Fruit fly (Drosophila melanogaster) whole organism, embryonic: ENCODE results near the gene CG43401.

Experiments
- Atf3 ChIP-seq: fragments of 200-800 bp; sonication (Bioruptor generic); optimal IDR thresholded peaks from 3 replicates; lab custom pipeline; 2016; ENCODE audit warnings: missing biosample characterization, missing genetic modification characterization
- B-H2 ChIP-seq: fragments of 200-800 bp; sonication (Bioruptor generic); optimal IDR thresholded peaks from 2 replicates; lab custom pipeline; 2018; ENCODE audit warnings: missing biosample characterization, mild to moderate bottlenecking, missing genetic modification characterization
- BtbVII ChIP-seq: fragments of 200-800 bp; sonication (Bioruptor generic); optimal IDR thresholded peaks from 3 replicates; lab custom pipeline; 2017; ENCODE audit warnings: missing biosample characterization, mild to moderate bottlenecking, missing genetic modification characterization
- CG12744 ChIP-seq: fragments of 200-800 bp; sonication (Bioruptor generic); optimal IDR thresholded peaks from 2 replicates; lab custom pipeline; 2016; ENCODE audit warnings: missing biosample characterization, missing genetic modification characterization
- CG13894 ChIP-seq: fragments of 200-800 bp; sonication (Bioruptor generic); optimal IDR thresholded peaks from 3 replicates; lab custom pipeline; 2018; ENCODE audit warnings: missing biosample characterization, mild to moderate bottlenecking, missing genetic modification characterization, moderate library complexity
- CG14860 ChIP-seq: fragments of 200-800 bp; sonication (Bioruptor generic); IDR thresholded peaks from 3 replicates; pipeline ENCODE4 v1.3.6; 2022; ENCODE audit warnings: missing biosample characterization, missing genetic modification characterization; ENCODE audit not compliant: partially characterized antibody
- CG1529 ChIP-seq: fragments of 200-800 bp; sonication (Bioruptor generic); optimal IDR thresholded peaks from 3 replicates; lab custom pipeline; 2018; ENCODE audit warnings: missing biosample characterization, missing genetic modification characterization
- CG17359 ChIP-seq: fragments of 200-800 bp; sonication (Bioruptor generic); optimal IDR thresholded peaks from 3 replicates; lab custom pipeline; 2018; ENCODE audit warnings: missing biosample characterization, mild to moderate bottlenecking, missing genetic modification characterization, moderate library complexity
- CG17912 ChIP-seq: fragments of 200-800 bp; sonication (Bioruptor generic); optimal IDR thresholded peaks from 2 replicates; lab custom pipeline; 2018; ENCODE audit warnings: missing biosample characterization, mild to moderate bottlenecking, missing genetic modification characterization
- CG18476 ChIP-seq: fragments of 200-800 bp; sonication (Bioruptor generic); optimal IDR thresholded peaks from 2 replicates; lab custom pipeline; 2016; ENCODE audit warnings: missing biosample characterization, mild to moderate bottlenecking, missing genetic modification characterization
- CG2116 ChIP-seq: fragments of 200-800 bp; sonication (Bioruptor generic); optimal IDR thresholded peaks from 3 replicates; lab custom pipeline; 2018; ENCODE audit warnings: missing biosample characterization, mild to moderate bottlenecking, missing genetic modification characterization
- CG31224 ChIP-seq: fragments of 200-800 bp; sonication (Bioruptor generic); IDR thresholded peaks from 2 replicates; pipeline ENCODE4 v1.3.6; 2022; ENCODE audit warnings: missing biosample characterization, missing genetic modification characterization
- CG31388 ChIP-seq: fragments of 200-800 bp; sonication (Bioruptor generic); optimal IDR thresholded peaks from 2 replicates; lab custom pipeline; 2016; ENCODE audit warnings: missing biosample characterization, missing genetic modification characterization
- CG32767 ChIP-seq: fragments of 200-800 bp; sonication (Bioruptor generic); IDR thresholded peaks from 2 replicates; pipeline ENCODE4 v1.3.6; 2022; ENCODE audit warnings: missing biosample characterization, missing genetic modification characterization
- CG3281 ChIP-seq: fragments of 200-800 bp; sonication (Bioruptor generic); optimal IDR thresholded peaks from 3 replicates; lab custom pipeline; 2017; ENCODE audit warnings: missing biosample characterization, mild to moderate bottlenecking, missing genetic modification characterization
- CG33557 ChIP-seq: fragments of 200-800 bp; sonication (Bioruptor generic); optimal IDR thresholded peaks from 2 replicates; lab custom pipeline; 2019; ENCODE audit warnings: missing biosample characterization, mild to moderate bottlenecking, missing genetic modification characterization, moderate library complexity
- CG43689 ChIP-seq: fragments of 200-800 bp; sonication (Bioruptor generic); IDR thresholded peaks from 2 replicates; pipeline ENCODE4 v1.3.6; 2022; ENCODE audit warnings: missing biosample characterization, missing genetic modification characterization
- CG5953 ChIP-seq: fragments of 200-800 bp; sonication (Bioruptor generic); IDR thresholded peaks from 2 replicates; pipeline ENCODE4 v1.3.6; 2022; ENCODE audit warnings: missing biosample characterization, missing genetic modification characterization
- CG6175 ChIP-seq: fragments of 200-800 bp; sonication (Bioruptor generic); IDR thresholded peaks from 3 replicates; pipeline ENCODE4 v1.3.6; 2022; ENCODE audit warnings: missing biosample characterization, missing genetic modification characterization
- CG8944 ChIP-seq: fragments of 200-800 bp; sonication (Bioruptor generic); optimal IDR thresholded peaks from 3 replicates; lab custom pipeline; 2016; ENCODE audit warnings: missing biosample characterization, missing genetic modification characterization
- CG9437 ChIP-seq: fragments of 200-800 bp; sonication (Bioruptor generic); optimal IDR thresholded peaks from 2 replicates; lab custom pipeline; 2018; ENCODE audit warnings: missing biosample characterization, mild to moderate bottlenecking, missing genetic modification characterization
- CG9609 ChIP-seq: fragments of 200-800 bp; sonication (Bioruptor generic); optimal IDR thresholded peaks from 3 replicates; lab custom pipeline; 2016; ENCODE audit warnings: missing biosample characterization, missing genetic modification characterization
- CG9876 ChIP-seq: fragments of 200-800 bp; sonication (Bioruptor generic); optimal IDR thresholded peaks from 2 replicates; lab custom pipeline; 2016; ENCODE audit warnings: missing biosample characterization, missing genetic modification characterization
- Deaf1 ChIP-seq: fragments of 200-800 bp; optimal IDR thresholded peaks from 3 replicates; lab custom pipeline; 2019; ENCODE audit warnings: missing biosample characterization, mild to moderate bottlenecking, missing genetic modification characterization, moderate library complexity
- Elba2 ChIP-seq: fragments of 200-800 bp; sonication (Bioruptor generic); optimal IDR thresholded peaks from 3 replicates; lab custom pipeline; 2016; ENCODE audit warnings: missing biosample characterization, missing genetic modification characterization
- Hr3 ChIP-seq: fragments of 200-800 bp; sonication (Bioruptor generic); optimal IDR thresholded peaks from 3 replicates; lab custom pipeline; 2016; ENCODE audit warnings: missing biosample characterization, missing genetic modification characterization
- Lpt ChIP-seq: fragments of >200 bp; optimal IDR thresholded peaks from 2 replicates; lab custom pipeline; 2018; ENCODE audit warnings: missing biosample characterization, missing genetic modification characterization
- NFAT ChIP-seq: fragments of 200-800 bp; sonication (Bioruptor generic); IDR thresholded peaks from 2 replicates; pipeline ENCODE4 v1.3.6; 2022; ENCODE audit warnings: missing biosample characterization, missing genetic modification characterization
- NK7.1 ChIP-seq: fragments of 200-800 bp; sonication (Bioruptor generic); optimal IDR thresholded peaks from 3 replicates; lab custom pipeline; 2016; ENCODE audit warnings: missing biosample characterization, missing genetic modification characterization
- Oli ChIP-seq: fragments of 200-800 bp; sonication (Bioruptor generic); optimal IDR thresholded peaks from 2 replicates; lab custom pipeline; 2018; ENCODE audit warnings: missing biosample characterization, mild to moderate bottlenecking, missing genetic modification characterization, moderate library complexity
- PHDP ChIP-seq: fragments of 200-800 bp; sonication (Bioruptor generic); optimal IDR thresholded peaks from 3 replicates; lab custom pipeline; 2018; ENCODE audit warnings: missing biosample characterization, mild to moderate bottlenecking, missing genetic modification characterization, moderate library complexity
- Ssrp ChIP-seq: fragments of 200-800 bp; sonication (Bioruptor generic); optimal IDR thresholded peaks from 2 replicates; lab custom pipeline; 2018; ENCODE audit warnings: missing biosample characterization, mild to moderate bottlenecking, missing genetic modification characterization, moderate library complexity
- TFAM ChIP-seq: fragments of 200-800 bp; sonication (Bioruptor generic); optimal IDR thresholded peaks from 2 replicates; lab custom pipeline; 2017; ENCODE audit warnings: missing biosample characterization, missing genetic modification characterization, inconsistent platforms
- Trl ChIP-seq, 3 experiments: fragments of >200 bp in 2 of 3; fragments of 200-800 bp in 1 of 3; sonication (Bioruptor generic) in 1 of 3; optimal IDR thresholded peaks; 2 replicates in 1 of 3; 3 replicates in 2 of 3; lab custom pipeline; 2016 to 2017; ENCODE audit warnings: missing biosample characterization in 1 of 3, missing genetic modification characterization in 1 of 3
- ap ChIP-seq: fragments of 200-800 bp; sonication (Bioruptor generic); IDR thresholded peaks from 2 replicates; pipeline ENCODE4 v1.3.6; 2022; ENCODE audit warnings: missing biosample characterization, missing genetic modification characterization
- cato ChIP-seq: fragments of 200-800 bp; sonication (Bioruptor generic); optimal IDR thresholded peaks from 2 replicates; lab custom pipeline; 2016; ENCODE audit warnings: missing biosample characterization, missing genetic modification characterization, borderline replicate concordance
- chif ChIP-seq, 2 experiments: fragments of 200-800 bp; sonication (Bioruptor generic); optimal IDR thresholded peaks; 3 replicates each; lab custom pipeline; 2016; ENCODE audit warnings: missing biosample characterization in 2 of 2, missing genetic modification characterization in 2 of 2
- crol ChIP-seq: fragments of 200-800 bp; sonication (Bioruptor generic); IDR thresholded peaks from 2 replicates; pipeline ENCODE4 v1.3.6; 2022; ENCODE audit warnings: missing biosample characterization, missing genetic modification characterization
- da ChIP-seq: fragments of 200-800 bp; sonication (Bioruptor generic); optimal IDR thresholded peaks from 2 replicates; lab custom pipeline; 2016; ENCODE audit warnings: missing biosample characterization, missing genetic modification characterization
- danr ChIP-seq: fragments of 200-800 bp; sonication (Bioruptor generic); IDR thresholded peaks from 2 replicates; pipeline ENCODE4 v1.3.6; 2022; ENCODE audit warnings: missing biosample characterization, missing genetic modification characterization
- ewg ChIP-seq: fragments of 200-800 bp; sonication (Bioruptor generic); optimal IDR thresholded peaks from 3 replicates; lab custom pipeline; 2017; ENCODE audit warnings: mild to moderate bottlenecking, missing biosample characterization, missing genetic modification reagents, missing genetic modification characterization
- eyg ChIP-seq: fragments of 200-800 bp; sonication (Bioruptor generic); optimal IDR thresholded peaks from 3 replicates; lab custom pipeline; 2016; ENCODE audit warnings: missing biosample characterization, missing genetic modification characterization
- fru ChIP-seq: fragments of >200 bp; optimal IDR thresholded peaks from 2 replicates; lab custom pipeline; 2017
- fu2 ChIP-seq: fragments of 200-800 bp; sonication (Bioruptor generic); optimal IDR thresholded peaks from 2 replicates; lab custom pipeline; 2016; ENCODE audit warnings: missing biosample characterization, missing genetic modification characterization
- gce ChIP-seq: fragments of 200-800 bp; sonication (Bioruptor generic); IDR thresholded peaks from 3 replicates; pipeline ENCODE4 v1.3.6; 2022; ENCODE audit warnings: missing biosample characterization, missing genetic modification characterization
- luna ChIP-seq: fragments of 200-800 bp; sonication (Bioruptor generic); optimal IDR thresholded peaks from 2 replicates; lab custom pipeline; 2016; ENCODE audit warnings: missing biosample characterization, missing genetic modification characterization
- pita ChIP-seq: fragments of 200-800 bp; sonication (Bioruptor generic); optimal IDR thresholded peaks from 2 replicates; lab custom pipeline; 2017; ENCODE audit warnings: missing biosample characterization, mild to moderate bottlenecking, missing genetic modification characterization
- row ChIP-seq: fragments of 200-800 bp; sonication (Bioruptor generic); IDR thresholded peaks from 3 replicates; pipeline ENCODE4 v1.3.6; 2022; ENCODE audit warnings: missing biosample characterization, missing genetic modification characterization
- salm ChIP-seq: fragments of 200-800 bp; sonication (Bioruptor generic); optimal IDR thresholded peaks from 2 replicates; lab custom pipeline; 2018; ENCODE audit warnings: missing biosample characterization, mild to moderate bottlenecking, missing genetic modification characterization
- sob ChIP-seq: fragments of 200-800 bp; sonication (Bioruptor generic); IDR thresholded peaks from 2 replicates; pipeline ENCODE4 v1.3.6; 2022; ENCODE audit warnings: missing biosample characterization, missing genetic modification characterization
- sr ChIP-seq: fragments of 200-800 bp; sonication (Bioruptor generic); IDR thresholded peaks from 3 replicates; pipeline ENCODE4 v1.3.6; 2022; ENCODE audit warnings: missing biosample characterization, missing genetic modification characterization
- stc ChIP-seq: fragments of 200-800 bp; sonication (Bioruptor generic); IDR thresholded peaks from 2 replicates; pipeline ENCODE4 v1.3.6; 2022; ENCODE audit warnings: missing biosample characterization, missing genetic modification characterization

The CG43401 gene

DNA sequence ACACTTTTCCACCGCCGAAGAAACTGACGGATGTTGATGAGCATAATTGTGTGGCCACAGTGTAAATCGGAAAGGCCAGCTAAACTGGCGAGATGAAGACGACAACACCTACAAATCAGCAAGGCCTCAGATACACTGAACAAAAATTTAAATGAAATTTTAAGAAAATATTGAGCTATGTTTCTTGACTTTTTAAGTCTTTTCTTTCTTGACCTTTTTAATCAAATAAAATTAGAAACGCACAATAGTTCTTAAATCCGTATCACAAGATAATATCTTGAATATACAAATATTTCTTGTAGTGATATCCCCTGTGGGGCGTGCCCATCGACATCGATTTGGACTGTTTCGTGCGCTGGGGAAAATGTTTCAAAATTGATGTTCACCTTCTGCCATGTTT is at the start of gene CG43401 (continued):
- TF ChIP-seq Oli (tag; lab: Kevin White, UChicago) (peak; percentile 45), crol (no peak), CG9876 (GFP tag; lab: Kevin White, UChicago) (no peak), CG18476 (GFP tag; lab: Kevin White, UChicago) (peak; percentile 9), Ssrp (tag; lab: Kevin White, UChicago) (peak; percentile 50), CG3281 (GFP tag; lab: Kevin White, UChicago) (no peak), fu2 (GFP tag; lab: Kevin White, UChicago) (no peak), CG14860 (GFP tag; lab: Robert Waterston, UW) (no peak), cato (GFP tag; lab: Kevin White, UChicago) (no peak), Atf3 (no peak), NFAT (no peak), stc (GFP tag; lab: Robert Waterston, UW) (peak; percentile 58; the same call in 1 of the 2 replicates), fru (lab: Kevin White, UChicago) (no peak), danr (GFP tag; lab: Robert Waterston, UW) (0 out of 2 replicates have a peak, but pooled peaks have one; percentile 35), chif (GFP tag; optimal IDR thresholded peaks at IDR 0.05; lab: Kevin White, UChicago) (peak; percentile 27 to 59), eyg (GFP tag; lab: Kevin White, UChicago) (peak; percentile 11), PHDP (tag; lab: Kevin White, UChicago) (peak; percentile 77), pita (GFP tag; lab: Kevin White, UChicago) (no peak), TFAM (GFP tag; lab: Kevin White, UChicago) (no peak), CG31388 (no peak), NK7.1 (GFP tag; lab: Kevin White, UChicago) (no peak), CG17912 (GFP tag; lab: Kevin White, UChicago) (peak; percentile 17), sr (no peak), Lpt (GFP tag; lab: Kevin White, UChicago) (no peak), CG13894 (tag; lab: Kevin White, UChicago) (no peak), Hr3 (peak; percentile 22), Trl (optimal IDR thresholded peaks at IDR 0.05; lab: Kevin White, UChicago) (no peak), Trl (GFP tag; optimal IDR thresholded peaks at IDR 0.05; lab: Kevin White, UChicago) (no peak), salm (tag; lab: Kevin White, UChicago) (peak; percentile 44), row (GFP tag; lab: Robert Waterston, UW) (peak; percentile 80), B-H2 (GFP tag; lab: Kevin White, UChicago) (no peak), CG32767 (GFP tag; lab: Robert Waterston, UW) (peak; percentile 66), CG2116 (GFP tag; lab: Kevin White, UChicago) (no peak), CG9437 (GFP tag; lab: Kevin White, UChicago) (peak; percentile 26), CG6175 (no peak), gce (0 out of 3 replicates have a peak, but pooled peaks have one; percentile 34), CG9609 (GFP tag; lab: Kevin White, UChicago) (peak; percentile 20), luna (no peak), da (GFP tag; lab: Kevin White, UChicago) (no peak), CG5953 (GFP tag; lab: Robert Waterston, UW) (no peak), sob (peak; percentile 53; the same call in 1 of the 2 replicates), CG43689 (GFP tag; lab: Robert Waterston, UW) (no peak), ap (GFP tag; lab: Robert Waterston, UW) (peak; percentile 65), CG8944 (GFP tag; lab: Kevin White, UChicago) (no peak), CG17359 (tag; lab: Kevin White, UChicago) (peak; percentile 54), CG1529 (GFP tag; lab: Kevin White, UChicago) (peak; percentile 23), ewg (GFP tag; lab: Kevin White, UChicago) (no peak), Deaf1 (tag; lab: Kevin White, UChicago) (peak; percentile 12), CG12744 (GFP tag; lab: Kevin White, UChicago) (no peak), Elba2 (GFP tag; lab: Kevin White, UChicago) (no peak), CG31224 (GFP tag; lab: Robert Waterston, UW) (no peak), CG33557 (GFP tag; lab: Kevin White, UChicago) (no peak), BtbVII (GFP tag; lab: Kevin White, UChicago) (peak; percentile 13)
